Fruit fly (Drosophila melanogaster) whole organism: ENCODE results near the gene CG5810.

Experiments
- Dll ChIP-seq: fragments of >200 bp; optimal IDR thresholded peaks from 2 replicates; lab custom pipeline; 2017
- EcR ChIP-seq, 2 experiments: fragments of >200 bp; optimal IDR thresholded peaks; 2 replicates each; lab custom pipeline; 2017; ENCODE audit warnings: missing biosample characterization in 2 of 2, missing genetic modification characterization in 2 of 2, missing genetic modification reagents in 2 of 2
- pan ChIP-seq: fragments of >200 bp; optimal IDR thresholded peaks from 2 replicates; lab custom pipeline; 2017
- psq ChIP-seq: fragments of >200 bp; optimal IDR thresholded peaks from 2 replicates; lab custom pipeline; 2017
- usp ChIP-seq: fragments of >200 bp; optimal IDR thresholded peaks from 2 replicates; lab custom pipeline; 2017; ENCODE audit warnings: missing biosample characterization, missing genetic modification characterization, mixed read lengths

DNA sequence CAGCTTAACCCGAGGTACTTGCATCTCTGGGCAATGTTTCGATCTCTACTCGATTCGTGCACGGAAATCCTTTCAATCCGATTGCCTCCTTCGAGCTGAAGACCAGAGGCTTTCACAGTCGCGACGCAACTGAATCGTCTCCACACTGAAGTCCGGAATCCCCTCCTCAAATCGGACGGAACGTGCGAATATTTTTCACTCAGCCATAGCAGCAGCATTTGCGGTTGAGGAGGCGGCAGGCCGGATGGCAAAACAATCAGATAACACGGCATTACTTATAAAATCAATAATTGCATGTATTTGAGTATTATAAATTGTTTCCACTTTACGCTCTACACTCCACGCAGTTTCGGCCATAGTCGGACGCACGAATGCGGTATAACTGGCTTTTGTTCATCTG, 4.5 kb downstream of the CG5810 start, which contains the start of gene Snmp1:
- TF ChIP-seq psq (no peak), pan (lab: Kevin White, UChicago) (no peak), usp (GFP tag; lab: Kevin White, UChicago) (no peak), EcR (GFP tag; optimal IDR thresholded peaks at IDR 0.05; lab: Kevin White, UChicago) (no peak), Dll (lab: Kevin White, UChicago) (no peak)
